Worm (Caenorhabditis elegans) whole organism, L4 larva: ENCODE data around the gene T28C6.11.

Source experiments
- D1046.2 ChIP-seq: fragments of 200-800 bp; sonication (Bioruptor generic); IDR thresholded peaks from 2 replicates; pipeline ENCODE4 v1.3.6; 2022; ENCODE audit warnings: missing genetic modification characterization, missing compliant biosample characterization
- F44E2.7 ChIP-seq: fragments of 200-800 bp; sonication (Bioruptor generic); IDR thresholded peaks from 2 replicates; pipeline ENCODE4 v2.1.2; 2022; ENCODE audit warnings: missing genetic modification characterization, missing compliant biosample characterization
- R02D3.7 ChIP-seq: fragments of 150-350 bp; sonication (generic microtip); optimal IDR thresholded peaks from 3 replicates; lab custom pipeline; 2014; ENCODE audit warnings: missing biosample characterization, missing genetic modification characterization
- T20F7.1 ChIP-seq: fragments of 200-800 bp; sonication (Bioruptor generic); optimal IDR thresholded peaks from 2 replicates; lab custom pipeline; 2018; ENCODE audit warnings: mild to moderate bottlenecking, missing genetic modification characterization, missing compliant biosample characterization
- Y105C5A.15 ChIP-seq: fragments of 200-800 bp; sonication (Bioruptor generic); IDR thresholded peaks from 2 replicates; pipeline ENCODE4 v1.3.6; 2022; ENCODE audit warnings: missing genetic modification characterization, missing compliant biosample characterization
- Y48G9A.11 ChIP-seq: fragments of 200-800 bp; sonication (Bioruptor generic); IDR thresholded peaks from 2 replicates; pipeline ENCODE4 v1.3.6; 2022; ENCODE audit warnings: missing genetic modification reagents, missing genetic modification characterization, missing compliant biosample characterization
- ZK546.5 ChIP-seq, 2 experiments: sonication (generic microtip); optimal IDR thresholded peaks; 2 replicates each; lab custom pipeline; 2017; ENCODE audit warnings: missing biosample characterization in 2 of 2, missing genetic modification characterization in 2 of 2
- attf-4 ChIP-seq: sonication (generic microtip); optimal IDR thresholded peaks from 3 replicates; lab custom pipeline; 2017; ENCODE audit warnings: missing biosample characterization, missing genetic modification characterization
- ceh-44 ChIP-seq: fragments of 200-800 bp; sonication (Bioruptor generic); IDR thresholded peaks from 2 replicates; pipeline ENCODE4 v1.3.6; 2022; ENCODE audit warnings: missing genetic modification reagents, missing genetic modification characterization, missing compliant biosample characterization
- ces-1 ChIP-seq: fragments of 150-350 bp; sonication (generic microtip); optimal IDR thresholded peaks from 4 replicates; lab custom pipeline; 2014; ENCODE audit warnings: missing biosample characterization, missing genetic modification reagents, missing genetic modification characterization
- daf-12 ChIP-seq: fragments of 150-350 bp; optimal IDR thresholded peaks from 2 replicates; lab custom pipeline; 2014; ENCODE audit warnings: missing biosample characterization, missing genetic modification reagents, missing genetic modification characterization
- daf-8 ChIP-seq: fragments of 200-800 bp; sonication (Bioruptor generic); IDR thresholded peaks from 2 replicates; pipeline ENCODE4 v1.3.6; 2022; ENCODE audit warnings: missing genetic modification characterization, missing compliant biosample characterization
- dmd-9 ChIP-seq: fragments of 200-800 bp; sonication (Bioruptor generic); IDR thresholded peaks from 2 replicates; pipeline ENCODE4 v1.3.6; 2022; ENCODE audit warnings: missing genetic modification reagents, missing genetic modification characterization, missing compliant biosample characterization
- fkh-10 ChIP-seq: fragments of 150-350 bp; optimal IDR thresholded peaks from 2 replicates; lab custom pipeline; 2014; ENCODE audit warnings: missing biosample characterization, missing genetic modification reagents, missing genetic modification characterization
- gei-8 ChIP-seq: fragments of 200-800 bp; sonication (Bioruptor generic); optimal IDR thresholded peaks from 2 replicates; lab custom pipeline; 2018; ENCODE audit warnings: mild to moderate bottlenecking, missing genetic modification characterization, missing compliant biosample characterization
- hlh-11 ChIP-seq: fragments of 200-800 bp; sonication (Bioruptor generic); optimal IDR thresholded peaks from 2 replicates; lab custom pipeline; 2018; ENCODE audit warnings: mild to moderate bottlenecking, missing genetic modification characterization, missing compliant biosample characterization
- hlh-30 ChIP-seq: sonication (generic microtip); optimal IDR thresholded peaks from 2 replicates; lab custom pipeline; 2017; ENCODE audit warnings: antibody characterized with exemption, mild to moderate bottlenecking, missing genetic modification characterization, missing compliant biosample characterization; ENCODE audit not compliant: insufficient read depth
- jun-1 ChIP-seq: fragments of 150-350 bp; optimal IDR thresholded peaks from 2 replicates; lab custom pipeline; 2014; ENCODE audit warnings: missing biosample characterization, missing genetic modification reagents, missing genetic modification characterization
- lin-1 ChIP-seq: fragments of 200-800 bp; sonication (Bioruptor generic); IDR thresholded peaks from 2 replicates; pipeline ENCODE4 v1.3.6; 2022; ENCODE audit warnings: missing genetic modification reagents, missing genetic modification characterization, missing compliant biosample characterization
- lin-39 ChIP-seq: fragments of 150-350 bp; optimal IDR thresholded peaks from 2 replicates; lab custom pipeline; 2014; ENCODE audit warnings: missing biosample characterization, missing genetic modification reagents, missing genetic modification characterization
- madf-5 ChIP-seq, 2 experiments: fragments of 200-800 bp; sonication (Bioruptor generic); IDR thresholded peaks; 2 replicates each; pipeline ENCODE4 v1.3.6; 2022; ENCODE audit warnings: missing compliant biosample characterization in 2 of 2, missing genetic modification characterization in 2 of 2
- mdl-1 ChIP-seq, 2 experiments: fragments of 150-350 bp in 1 of 2; sonication (generic microtip) in 1 of 2; optimal IDR thresholded peaks; 2 replicates each; lab custom pipeline; 2014 to 2017; ENCODE audit warnings: missing biosample characterization in 2 of 2, missing genetic modification characterization in 2 of 2
- mes-2 ChIP-seq: sonication (generic microtip); optimal IDR thresholded peaks from 2 replicates; lab custom pipeline; 2016; ENCODE audit warnings: missing genotype, mild to moderate bottlenecking, missing genetic modification characterization, missing compliant biosample characterization; ENCODE audit not compliant: poor library complexity, severe bottlenecking
- mxl-3 ChIP-seq: fragments of 200-800 bp; sonication (Bioruptor generic); optimal IDR thresholded peaks from 2 replicates; lab custom pipeline; 2018; ENCODE audit warnings: mild to moderate bottlenecking, missing genetic modification characterization, missing compliant biosample characterization
- nhr-111 ChIP-seq: fragments of 200-800 bp; sonication (Bioruptor generic); optimal IDR thresholded peaks from 2 replicates; lab custom pipeline; 2018; ENCODE audit warnings: mild to moderate bottlenecking, missing genetic modification characterization, missing compliant biosample characterization
- nhr-25 ChIP-seq: sonication (generic microtip); optimal IDR thresholded peaks from 2 replicates; lab custom pipeline; 2017; ENCODE audit warnings: missing genetic modification characterization, mild to moderate bottlenecking, missing compliant biosample characterization, antibody characterized with exemption, moderate library complexity, borderline replicate concordance; ENCODE audit not compliant: insufficient read depth
- nhr-28 ChIP-seq: fragments of 150-350 bp; optimal IDR thresholded peaks from 2 replicates; lab custom pipeline; 2014; ENCODE audit warnings: missing biosample characterization, missing genetic modification characterization
- nhr-76 ChIP-seq: fragments of 150-350 bp; optimal IDR thresholded peaks from 2 replicates; lab custom pipeline; 2014; ENCODE audit warnings: missing biosample characterization, missing genetic modification characterization
- php-3 ChIP-seq: fragments of 200-800 bp; sonication (Bioruptor generic); IDR thresholded peaks from 2 replicates; pipeline ENCODE4 v1.3.6; 2022; ENCODE audit warnings: missing genetic modification reagents, missing genetic modification characterization, missing compliant biosample characterization
- pqm-1 ChIP-seq: sonication (generic microtip); optimal IDR thresholded peaks from 2 replicates; lab custom pipeline; 2017; ENCODE audit warnings: missing biosample characterization, missing genetic modification characterization
- sdz-12 ChIP-seq: fragments of 200-800 bp; sonication (Bioruptor generic); optimal IDR thresholded peaks from 2 replicates; lab custom pipeline; 2018; ENCODE audit warnings: mild to moderate bottlenecking, missing genetic modification characterization, missing compliant biosample characterization
- tag-97 ChIP-seq: fragments of 200-800 bp; sonication (Bioruptor generic); IDR thresholded peaks from 2 replicates; pipeline ENCODE4 v1.3.6; 2022; ENCODE audit warnings: missing genetic modification characterization, missing compliant biosample characterization
- tra-1 ChIP-seq: fragments of 200-800 bp; sonication (Bioruptor generic); IDR thresholded peaks from 2 replicates; pipeline ENCODE4 v1.3.6; 2022; ENCODE audit warnings: missing genetic modification reagents, missing genetic modification characterization, missing compliant biosample characterization
- unc-130 ChIP-seq: sonication (generic microtip); optimal IDR thresholded peaks from 2 replicates; lab custom pipeline; 2016; ENCODE audit warnings: missing genetic modification reagents, missing genetic modification characterization, missing compliant biosample characterization
- unc-62 ChIP-seq, 3 experiments: fragments of 150-350 bp in 1 of 3; sonication (generic microtip); optimal IDR thresholded peaks in 2 of 3; peaks in 1 of 3; 1 replicate in 1 of 3; 2 replicates in 2 of 3; lab custom pipeline; 2014 to 2017; ENCODE audit warnings: missing biosample characterization in 3 of 3, missing genetic modification characterization in 3 of 3, missing genetic modification reagents in 3 of 3, missing genotype in 1 of 3
- zfp-3 ChIP-seq: fragments of 200-800 bp; sonication (Bioruptor generic); conservative IDR thresholded peaks from 2 replicates; pipeline ENCODE4 v1.3.6; 2022; ENCODE audit warnings: missing genetic modification reagents, missing genetic modification characterization, missing compliant biosample characterization
- zip-11 ChIP-seq: fragments of 200-800 bp; sonication (Bioruptor generic); IDR thresholded peaks from 2 replicates; pipeline ENCODE4 v1.3.6; 2022; ENCODE audit warnings: missing genetic modification characterization, missing compliant biosample characterization

The T28C6.11 gene

DNA sequence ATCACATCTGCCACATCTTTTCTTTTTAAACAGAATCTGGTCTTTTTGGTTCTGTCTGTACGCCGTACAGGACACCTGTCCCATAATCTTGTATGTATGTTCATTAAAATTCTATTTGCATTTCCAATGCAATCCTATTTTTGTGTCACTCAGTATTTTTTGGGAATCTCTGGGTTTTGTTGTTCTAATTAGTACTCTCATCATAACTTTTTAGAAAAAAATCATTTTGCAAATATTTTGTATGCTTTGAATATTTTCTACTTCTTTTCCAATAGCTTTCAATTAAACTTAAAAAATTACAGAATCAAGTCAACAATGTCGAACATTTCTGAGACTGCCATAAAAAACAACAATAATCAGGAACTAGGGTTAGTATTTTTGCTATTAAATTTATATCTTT is 20.0 kb downstream of the T28C6.11 start, which contains the start of gene T28C6.3:
TSS of gene T28C6.3 (plus strand) at position 301 of the 400 bp plus-strand sequence.
- no peak for TF ChIP-seq hlh-11 (tag; lab: Kevin White, UChicago)
- no peak for TF ChIP-seq unc-130 (GFP tag; lab: Kevin White, UChicago)
- no peak for TF ChIP-seq sdz-12
- no peak for TF ChIP-seq attf-4 (tag; lab: Kevin White, UChicago)
- no peak for TF ChIP-seq lin-1
- no peak for TF ChIP-seq F44E2.7 (GFP tag; lab: Robert Waterston, UW)
- no peak for TF ChIP-seq php-3 (GFP tag; lab: Robert Waterston, UW)
- TF ChIP-seq ceh-44 (GFP tag; lab: Robert Waterston, UW), result no peak
- no peak for TF ChIP-seq tra-1 (GFP tag; lab: Robert Waterston, UW)
- no peak for TF ChIP-seq nhr-28
- no peak for TF ChIP-seq D1046.2 (GFP tag; lab: Robert Waterston, UW)
- no peak for TF ChIP-seq nhr-76 (tag; lab: Kevin White, UChicago)

- TF ChIP-seq madf-5 (GFP tag; IDR thresholded peaks at IDR 0.05; lab: Robert Waterston, UW), result no peak
- TF ChIP-seq nhr-25 (tag; lab: Kevin White, UChicago), result no peak
- TF ChIP-seq unc-62 (GFP tag; optimal IDR thresholded peaks at IDR 0.05 in 1 of 2; lab: Kevin White, UChicago), result no peak
- TF ChIP-seq unc-62 (tag; optimal IDR thresholded peaks at IDR 0.05; lab: Kevin White, UChicago), result no peak
- no peak for TF ChIP-seq T20F7.1
- TF ChIP-seq zip-11, result no peak
- no peak for TF ChIP-seq ceh-44 (GFP tag; lab: Robert Waterston, UW)
- TF ChIP-seq nhr-111 (GFP tag; lab: Kevin White, UChicago), result no peak
- TF ChIP-seq jun-1 (tag; lab: Kevin White, UChicago), result no peak
- TF ChIP-seq pqm-1 (tag; lab: Kevin White, UChicago), result no peak
- no peak for TF ChIP-seq zfp-3 (GFP tag; lab: Robert Waterston, UW)
- TF ChIP-seq gei-8 (GFP tag; lab: Kevin White, UChicago), result no peak
- no peak for TF ChIP-seq daf-12
- TF ChIP-seq ces-1 (GFP tag; lab: Kevin White, UChicago), result no peak
- no peak for TF ChIP-seq sdz-12
- no peak for TF ChIP-seq fkh-10 (GFP tag; lab: Kevin White, UChicago)
- TF ChIP-seq php-3 (GFP tag; lab: Robert Waterston, UW), result no peak
- no peak for TF ChIP-seq daf-8
- no peak for TF ChIP-seq mes-2 (tag; lab: Kevin White, UChicago)
- TF ChIP-seq mxl-3 (GFP tag; lab: Kevin White, UChicago), result no peak
These were observed 20.6 kb downstream of the T28C6.11 start for ce11 chrIV:8819471-8819870.

- TF ChIP-seq dmd-9 (GFP tag; lab: Robert Waterston, UW) (no peak), attf-4 (tag; lab: Kevin White, UChicago) (no peak), tag-97 (GFP tag; lab: Robert Waterston, UW) (no peak), madf-5 (GFP tag; IDR thresholded peaks at IDR 0.05; lab: Robert Waterston, UW) (no peak), ceh-44 (GFP tag; lab: Robert Waterston, UW) (no peak), hlh-30 (tag; lab: Kevin White, UChicago) (no peak), lin-39 (no peak), R02D3.7 (tag; lab: Kevin White, UChicago) (no peak), mdl-1 (tag; optimal IDR thresholded peaks at IDR 0.05; lab: Kevin White, UChicago) (no peak), sdz-12 (no peak), nhr-111 (GFP tag; lab: Kevin White, UChicago) (no peak), ZK546.5 (tag; optimal IDR thresholded peaks at IDR 0.05; lab: Kevin White, UChicago) (no peak), Y105C5A.15 (GFP tag; lab: Robert Waterston, UW) (no peak), Y48G9A.11 (GFP tag; lab: Robert Waterston, UW) (no peak), T20F7.1 (no peak)
These were observed 22.4 kb downstream of the T28C6.11 start, which contains the start of gene T28C6.10 for ce11 chrIV:8817639-8818038. Gene T28C6.10 (plus strand): TSS chrIV:8817939.
